Worm (Caenorhabditis elegans): Measurements from ENCODE around the gene T28A11.4.

Gene T28A11.4

DNA sequence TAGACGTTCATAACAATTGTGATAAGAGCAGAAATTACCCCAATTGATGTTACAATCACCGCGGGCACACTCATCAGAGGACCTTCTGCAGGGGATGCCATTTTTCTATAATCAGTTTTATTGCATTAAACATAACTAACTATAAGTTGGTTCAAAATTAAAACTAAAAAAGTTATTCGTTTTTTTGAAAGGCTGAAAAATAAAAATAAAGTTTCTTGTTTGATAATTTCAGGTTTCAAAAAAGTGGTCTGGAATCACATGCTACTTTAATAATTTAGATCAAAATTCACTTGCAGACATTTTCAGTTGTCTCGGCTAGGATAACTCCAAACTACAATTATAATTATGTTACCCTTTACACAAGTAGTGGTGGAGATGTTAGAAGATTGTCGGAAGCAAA lies 28.0 kb downstream of the T28A11.4 start, which contains the start of gene srbc-1:
TSS of gene srbc-1 (minus strand) at position 101 of the 400 bp plus-strand sequence.
- TF ChIP-seq unc-62 (GFP tag; optimal IDR thresholded peaks at IDR 0.05) = no peak

DNA sequence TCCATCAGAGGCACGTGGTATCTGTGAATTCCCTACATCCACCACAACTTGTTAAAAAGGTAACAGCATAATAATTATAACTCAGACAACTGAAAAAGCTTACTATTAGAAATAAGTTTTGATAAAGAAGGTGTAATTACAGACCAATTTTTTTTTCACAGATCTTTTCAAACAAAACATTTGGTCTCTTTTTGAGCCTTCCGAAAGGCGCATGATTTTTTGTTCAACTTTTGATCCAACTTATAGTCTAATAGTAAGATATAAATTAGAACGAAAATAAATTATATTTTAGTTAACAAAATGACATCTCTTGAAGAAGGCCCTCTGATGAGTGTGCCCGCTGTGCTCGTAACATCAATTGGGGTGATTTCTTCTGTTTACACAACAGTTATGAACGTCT lies 34.3 kb downstream of the T28A11.4 start, which contains the start of gene srbc-3:
TSS of gene srbc-3 (plus strand) at position 301 of the 400 bp plus-strand sequence.
- no peak for TF ChIP-seq unc-62 (GFP tag; optimal IDR thresholded peaks at IDR 0.05)

DNA sequence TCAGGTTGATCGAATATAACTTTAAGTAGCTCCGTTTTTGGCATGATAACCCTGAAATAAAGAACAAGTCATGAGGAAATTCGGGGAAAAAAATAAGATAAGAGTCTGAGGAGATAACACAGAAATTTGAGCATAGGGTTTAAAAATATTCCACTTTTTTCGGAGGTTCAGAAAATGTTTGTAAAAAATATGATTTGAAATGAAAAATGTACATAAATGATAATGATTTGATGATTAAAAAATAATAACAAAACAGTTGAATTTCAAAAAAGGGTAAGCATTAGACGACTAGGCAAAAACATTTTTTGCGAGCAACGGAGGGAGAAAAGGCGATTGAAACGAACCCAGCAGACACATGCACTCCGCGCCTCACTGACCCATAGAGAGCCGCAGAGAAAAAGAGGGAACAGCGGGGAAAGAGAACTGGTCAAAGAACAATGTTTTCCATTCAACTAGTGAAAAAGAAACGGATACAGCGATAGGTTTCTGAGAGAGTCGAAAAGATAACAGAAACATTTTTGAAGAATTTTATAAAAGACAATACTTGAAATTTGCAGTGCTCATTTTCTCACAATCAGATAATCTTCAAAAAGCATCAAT lies 38.3 kb downstream of the T28A11.4 start, which contains the start of gene arrd-18:
TSS of gene arrd-18 (minus strand) at position 51 of the 600 bp plus-strand sequence.
- TF ChIP-seq unc-62 (GFP tag; optimal IDR thresholded peaks at IDR 0.05) = no peak

- no peak for TF ChIP-seq unc-62 (GFP tag; optimal IDR thresholded peaks at IDR 0.05)
These were observed 41.5 kb downstream of the T28A11.4 start, which contains the start of gene arrd-19 for ce11 chrV:3315308-3315707. Gene arrd-19 (minus strand): TSS chrV:3315516.

DNA sequence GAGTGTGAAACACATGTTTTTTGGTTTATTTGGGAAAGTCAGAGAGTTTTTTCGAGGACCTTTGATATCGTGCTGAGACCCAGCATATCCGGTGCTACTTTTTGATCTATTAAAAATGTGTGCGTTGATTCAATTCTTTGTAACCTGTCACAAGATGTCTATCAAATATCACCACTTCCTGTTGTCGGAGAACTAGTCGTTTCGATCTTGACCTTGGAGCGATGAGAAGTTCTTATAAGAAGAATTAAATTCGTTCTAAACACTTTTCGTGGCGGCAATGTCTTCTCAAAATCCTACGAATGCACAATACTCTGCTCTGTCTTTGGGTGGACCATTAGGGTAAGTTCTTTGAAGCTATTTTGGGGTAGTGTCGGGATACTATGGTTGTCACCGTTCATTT lies 42.3 kb downstream of the T28A11.4 start, which contains the start of gene F35F10.1:
TSS of gene F35F10.1 (plus strand) at position 200 of the 400 bp plus-strand sequence.
- no peak for TF ChIP-seq unc-62 (GFP tag; optimal IDR thresholded peaks at IDR 0.05)

ce11 chrV:3318975-3319374 lies 45.1 kb downstream of the T28A11.4 start, which contains the start of gene F35F10.13:
Gene F35F10.13 (minus strand): TSS chrV:3319075.
- no peak for TF ChIP-seq unc-62 (GFP tag; optimal IDR thresholded peaks at IDR 0.05)

- no peak for TF ChIP-seq unc-62 (GFP tag; optimal IDR thresholded peaks at IDR 0.05)
These were observed 46.2 kb downstream of the T28A11.4 start, which contains the start of gene F35F10.14 for ce11 chrV:3320005-3320404. Gene F35F10.14 (minus strand): TSS chrV:3320105.

- no peak for TF ChIP-seq unc-62 (GFP tag; optimal IDR thresholded peaks at IDR 0.05)
These were observed 46.6 kb downstream of the T28A11.4 start, which contains the start of gene C17B7.14 for ce11 chrV:3320432-3320831. Gene C17B7.14 (minus strand): TSS chrV:3320532.

Measured in whole organism, dauer.